Worm (Caenorhabditis elegans) whole organism, L1 larva: ENCODE data around the gene F35G12.7.

Source experiments
- C16A3.4 ChIP-seq: fragments of 150-350 bp; optimal IDR thresholded peaks from 2 replicates; lab custom pipeline; 2014; ENCODE audit warnings: missing biosample characterization, missing genetic modification characterization
- C34B4.2 ChIP-seq: sonication (generic microtip); optimal IDR thresholded peaks from 2 replicates; lab custom pipeline; 2017; ENCODE audit warnings: mild to moderate bottlenecking, missing genetic modification characterization, missing compliant biosample characterization
- Y116A8C.19 ChIP-seq: sonication (generic microtip); optimal IDR thresholded peaks from 2 replicates; lab custom pipeline; 2016; ENCODE audit warnings: missing compliant biosample characterization, missing genetic modification characterization, borderline replicate concordance
- dsc-1 ChIP-seq: sonication (generic microtip); optimal IDR thresholded peaks from 2 replicates; lab custom pipeline; 2016; ENCODE audit warnings: mild to moderate bottlenecking, missing genetic modification characterization, missing compliant biosample characterization
- elt-2 ChIP-seq: sonication (generic microtip); optimal IDR thresholded peaks from 2 replicates; lab custom pipeline; 2016; ENCODE audit warnings: missing genetic modification characterization, mild to moderate bottlenecking, inconsistent platforms, missing compliant biosample characterization, missing genetic modification reagents
- ets-5 ChIP-seq: fragments of 200-800 bp; sonication (Bioruptor generic); IDR thresholded peaks from 2 replicates; pipeline ENCODE4 v1.3.6; 2022; ENCODE audit warnings: missing genetic modification characterization, missing compliant biosample characterization
- fkh-8 ChIP-seq: sonication (generic microtip); optimal IDR thresholded peaks from 2 replicates; lab custom pipeline; 2016; ENCODE audit warnings: mild to moderate bottlenecking, missing genetic modification characterization, missing compliant biosample characterization
- hlh-17 ChIP-seq: fragments of 200-800 bp; sonication (Bioruptor generic); optimal IDR thresholded peaks from 2 replicates; lab custom pipeline; 2018; ENCODE audit warnings: missing genetic modification characterization, mild to moderate bottlenecking, missing compliant biosample characterization, moderate library complexity, borderline replicate concordance
- irx-1 ChIP-seq: sonication (generic microtip); optimal IDR thresholded peaks from 2 replicates; lab custom pipeline; 2016; ENCODE audit warnings: missing genetic modification characterization, missing compliant biosample characterization
- lin-13 ChIP-seq: fragments of 150-350 bp; optimal IDR thresholded peaks from 2 replicates; lab custom pipeline; 2014; ENCODE audit warnings: missing biosample characterization, missing genetic modification reagents, missing genetic modification characterization
- lin-35 ChIP-seq, 2 experiments: fragments of 150-350 bp; optimal IDR thresholded peaks; 2 replicates each; lab custom pipeline; 2014; ENCODE audit warnings: missing biosample characterization in 2 of 2, missing genetic modification characterization in 2 of 2, missing genetic modification reagents in 2 of 2
- mef-2 ChIP-seq: fragments of 150-350 bp; optimal IDR thresholded peaks from 2 replicates; lab custom pipeline; 2014; ENCODE audit warnings: missing biosample characterization, missing genetic modification characterization
- nhr-20 ChIP-seq: sonication (generic microtip); optimal IDR thresholded peaks from 2 replicates; lab custom pipeline; 2016; ENCODE audit warnings: mild to moderate bottlenecking, missing genetic modification characterization, missing compliant biosample characterization
- nhr-47 ChIP-seq: sonication (generic microtip); optimal IDR thresholded peaks from 2 replicates; lab custom pipeline; 2016; ENCODE audit warnings: mild to moderate bottlenecking, missing genetic modification characterization, moderate library complexity, missing compliant biosample characterization
- nhr-71 ChIP-seq: sonication (generic microtip); optimal IDR thresholded peaks from 2 replicates; lab custom pipeline; 2016; ENCODE audit warnings: mild to moderate bottlenecking, missing genetic modification characterization, moderate library complexity, missing compliant biosample characterization
- nhr-76 ChIP-seq: sonication (generic microtip); optimal IDR thresholded peaks from 2 replicates; lab custom pipeline; 2017; ENCODE audit warnings: missing biosample characterization, missing genetic modification characterization
- nhr-90 ChIP-seq: sonication (generic microtip); optimal IDR thresholded peaks from 2 replicates; lab custom pipeline; 2016; ENCODE audit warnings: mild to moderate bottlenecking, missing genetic modification characterization, missing compliant biosample characterization; ENCODE audit not compliant: poor library complexity
- pqm-1 ChIP-seq: sonication (generic microtip); optimal IDR thresholded peaks from 3 replicates; lab custom pipeline; 2017; ENCODE audit warnings: missing biosample characterization, missing genetic modification characterization
- sup-37 ChIP-seq: fragments of 200-800 bp; sonication (Bioruptor generic); optimal IDR thresholded peaks from 2 replicates; lab custom pipeline; 2018; ENCODE audit warnings: mild to moderate bottlenecking, missing genetic modification characterization, missing compliant biosample characterization

The F35G12.7 gene

DNA sequence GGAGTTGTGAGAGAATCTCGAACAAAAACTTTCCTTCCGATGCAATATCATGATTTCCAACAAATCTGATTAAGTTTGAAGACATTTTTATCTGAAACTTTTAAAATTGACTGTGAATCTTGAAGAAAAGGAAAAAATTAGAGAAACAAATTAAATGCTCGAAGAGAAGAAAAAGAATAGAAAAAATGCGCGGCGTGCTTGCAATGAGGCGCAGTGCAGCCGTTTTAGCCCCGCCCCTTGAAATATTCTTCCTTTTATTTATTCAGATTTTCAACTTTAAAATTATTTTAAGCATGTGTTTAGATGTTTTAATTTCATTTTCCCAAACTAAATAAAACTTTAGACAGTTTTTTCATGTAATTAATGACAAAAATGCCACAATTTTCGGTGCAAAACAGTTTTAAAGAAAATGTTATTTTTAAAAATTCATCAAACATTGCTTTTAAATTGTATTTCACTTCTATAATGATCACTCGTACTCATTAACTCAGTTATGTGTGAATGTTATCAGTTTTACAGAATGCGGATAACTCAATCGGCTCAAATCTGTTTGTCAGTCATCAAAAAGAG is 44.7 kb downstream of the F35G12.7 start, which contains the start of the genes mrps-34 and cisd-3.1 (continued):
- TF ChIP-seq Y116A8C.19 (tag; lab: Kevin White, UChicago) (no peak), ets-5 (GFP tag; lab: Robert Waterston, UW) (no peak), hlh-17 (GFP tag; lab: Kevin White, UChicago) (no peak), fkh-8 (tag; lab: Kevin White, UChicago) (no peak), elt-2 (tag; lab: Kevin White, UChicago) (no peak)

DNA sequence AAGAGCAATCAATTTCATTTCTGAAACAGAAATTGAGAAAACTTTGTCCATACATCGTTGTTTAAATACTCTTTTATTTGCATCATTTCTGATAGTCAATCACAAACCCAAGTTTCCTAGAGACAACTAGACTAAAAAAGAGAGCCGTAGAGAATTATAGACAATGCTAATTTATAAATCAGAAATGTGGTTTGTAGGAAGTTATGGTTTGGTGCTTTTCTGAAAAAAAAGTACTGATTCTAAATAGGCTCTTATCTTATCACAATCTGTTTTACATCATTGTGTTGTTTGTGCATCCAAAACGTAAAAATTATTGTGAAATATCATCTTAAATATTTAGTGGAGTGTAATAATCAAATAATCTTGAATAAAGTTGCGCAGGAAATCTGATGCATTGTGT is 46.5 kb downstream of the F35G12.7 start, which contains the start of gene ugt-62:
Gene ugt-62 (minus strand): TSS at position 20 of the 400 bp plus-strand sequence.
- TF ChIP-seq lin-13 (GFP tag; lab: Kevin White, UChicago) (no peak), nhr-47 (tag; lab: Kevin White, UChicago) (no peak), irx-1 (tag; lab: Kevin White, UChicago) (no peak), sup-37 (GFP tag; lab: Kevin White, UChicago) (no peak), nhr-76 (no peak), mef-2 (tag; lab: Kevin White, UChicago) (no peak), nhr-20 (peak; percentile 20), pqm-1 (tag; lab: Kevin White, UChicago) (peak; percentile 49), lin-35 (GFP tag; optimal IDR thresholded peaks at IDR 0.05; lab: Kevin White, UChicago) (peak in 1 of 2 experiments; percentile 7), C34B4.2 (no peak), C16A3.4 (tag; lab: Kevin White, UChicago) (no peak), elt-2 (tag; lab: Kevin White, UChicago) (peak; percentile 78), nhr-71 (tag; lab: Kevin White, UChicago) (no peak), nhr-90 (tag; lab: Kevin White, UChicago) (peak; percentile 35), dsc-1 (tag; lab: Kevin White, UChicago) (no peak)
